Fruit fly (Drosophila melanogaster): ENCODE results near the gene PQBP1.

Gene PQBP1

dm6 chr3R:25033142-25033586 lies 32.4 kb upstream of the PQBP1 start, which contains the start of gene Smg6 (continued):
- TF ChIP-seq Taf1 (GFP tag; IDR thresholded peaks at IDR 0.05) (no peak), CG13296 (GFP tag; optimal IDR thresholded peaks at IDR 0.05) (no peak), CG4282 (GFP tag; optimal IDR thresholded peaks at IDR 0.05) (no peak), jigr1 (GFP tag; IDR thresholded peaks at IDR 0.05) (no peak), CG17361 (GFP tag; IDR thresholded peaks at IDR 0.05) (no peak), zfh2 (GFP tag; optimal IDR thresholded peaks at IDR 0.05) (no peak), en (GFP tag; optimal IDR thresholded peaks at IDR 0.05) (no peak), NC2β (GFP tag; optimal IDR thresholded peaks at IDR 0.05) (no peak), Eip74EF (GFP tag; optimal IDR thresholded peaks at IDR 0.05) (no peak), sd (tag; optimal IDR thresholded peaks at IDR 0.05) (no peak), insv (GFP tag; optimal IDR thresholded peaks at IDR 0.05) (no peak), crp (GFP tag; optimal IDR thresholded peaks at IDR 0.05) (peak in 1 of 2 experiments; percentile 18), Mrtf (GFP tag; IDR thresholded peaks at IDR 0.05) (no peak), CG14441 (GFP tag; IDR thresholded peaks at IDR 0.05) (no peak), PHDP (tag; optimal IDR thresholded peaks at IDR 0.05) (no peak), salm (tag; optimal IDR thresholded peaks at IDR 0.05) (no peak), chinmo (GFP tag; IDR thresholded peaks at IDR 0.05; ENCODE audit: partially characterized antibody) (no peak), ab (GFP tag; optimal IDR thresholded peaks at IDR 0.05) (no peak), jumu (GFP tag; optimal IDR thresholded peaks at IDR 0.05) (no peak), pnt (GFP tag; optimal IDR thresholded peaks at IDR 0.05) (no peak)

DNA sequence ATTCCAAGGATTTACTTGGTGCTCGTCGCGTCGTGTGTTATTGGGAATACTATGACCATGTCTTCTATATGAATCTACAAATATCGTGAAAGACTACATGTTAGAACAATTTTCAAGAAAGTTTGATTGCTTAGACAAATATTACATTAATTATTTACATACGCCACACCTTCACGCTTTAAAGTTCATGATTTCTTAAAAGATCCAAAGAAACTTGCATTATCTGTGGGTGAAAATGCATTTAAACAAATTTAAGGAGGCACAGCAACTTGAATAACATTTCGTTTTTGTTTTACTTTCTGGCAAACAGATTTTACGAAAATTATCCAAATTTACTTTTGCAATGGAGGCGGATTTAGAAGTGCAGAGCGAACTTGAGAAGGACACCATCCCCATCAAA lies 28.9 kb upstream of the PQBP1 start, which contains the start of gene CG31115:
Gene CG31115 (plus strand): TSS at position 301 of the 400 bp plus-strand sequence.
- TF ChIP-seq HLH54F (GFP tag; optimal IDR thresholded peaks at IDR 0.05), result no peak

dm6 chr3R:25039028-25039476 lies 26.5 kb upstream of the PQBP1 start, which contains the start of the genes Ythdf and bai:
Gene Ythdf, minus strand, starts transcription at chr3R:25039249.
Gene bai, plus strand, starts transcription at chr3R:25039374.
- no peak for TF ChIP-seq CG4404 (GFP tag; IDR thresholded peaks at IDR 0.05)
- no peak for TF ChIP-seq HHEX (GFP tag; optimal IDR thresholded peaks at IDR 0.05)
- TF ChIP-seq pho (GFP tag; optimal IDR thresholded peaks at IDR 0.05), result peak; percentile 38
- TF ChIP-seq ham (GFP tag; IDR thresholded peaks at IDR 0.05), result no peak
- peak; percentile 65 for TF ChIP-seq CG13624 (GFP tag; optimal IDR thresholded peaks at IDR 0.05)
- TF ChIP-seq E2f2 (GFP tag; IDR thresholded peaks at IDR 0.05), result peak; percentile 65
- TF ChIP-seq crp (GFP tag; optimal IDR thresholded peaks at IDR 0.05), result peak in 1 of 2 experiments; percentile 42
- no peak for TF ChIP-seq gem (tag; optimal IDR thresholded peaks at IDR 0.05)
- TF ChIP-seq CG6813 (GFP tag; optimal IDR thresholded peaks at IDR 0.05), result no peak
- no peak for TF ChIP-seq CoRest (tag; optimal IDR thresholded peaks at IDR 0.05)
- peak; percentile 78 for TF ChIP-seq HmgZ (tag; optimal IDR thresholded peaks at IDR 0.05)
- TF ChIP-seq Sry-δ (GFP tag; optimal IDR thresholded peaks at IDR 0.05), result peak; percentile 97
- TF ChIP-seq Sox102F (GFP tag; optimal IDR thresholded peaks at IDR 0.05), result no peak
- no peak for TF ChIP-seq bab2 (GFP tag; optimal IDR thresholded peaks at IDR 0.05)
- peak; percentile 92 for TF ChIP-seq unc-4 (GFP tag; IDR thresholded peaks at IDR 0.05; ENCODE audit: partially characterized antibody)
- TF ChIP-seq trem (tag; optimal IDR thresholded peaks at IDR 0.05), result peak; percentile 76
- TF ChIP-seq CG16813 (GFP tag; IDR thresholded peaks at IDR 0.05; ENCODE audit: partially characterized antibody), result peak; percentile 84
- peak; percentile 63 for TF ChIP-seq mam (GFP tag; optimal IDR thresholded peaks at IDR 0.05)
- TF ChIP-seq bbx (GFP tag; IDR thresholded peaks at IDR 0.05; ENCODE audit: partially characterized antibody), result peak; percentile 69
- TF ChIP-seq vfl (GFP tag; optimal IDR thresholded peaks at IDR 0.05), result peak; percentile 15
- TF ChIP-seq slp2 (GFP tag; optimal IDR thresholded peaks at IDR 0.05), result peak; percentile 12
- peak; percentile 90 for TF ChIP-seq sna (GFP tag; IDR thresholded peaks at IDR 0.05; ENCODE audit: partially characterized antibody)
- TF ChIP-seq gro (GFP tag; optimal IDR thresholded peaks at IDR 0.05), result peak; percentile 35
- peak; percentile 43 for TF ChIP-seq CG8290 (GFP tag; optimal IDR thresholded peaks at IDR 0.05)
- TF ChIP-seq CG8290 (tag; optimal IDR thresholded peaks at IDR 0.05), result peak in 1 of 2 experiments; percentile 5
- TF ChIP-seq CG34422 (GFP tag; IDR thresholded peaks at IDR 0.05), result no peak; the same call in 1 of the 3 replicates
- TF ChIP-seq Sry-β (GFP tag; optimal IDR thresholded peaks at IDR 0.05), result peak; percentile 9
- peak; percentile 13 for TF ChIP-seq ERR (GFP tag; optimal IDR thresholded peaks at IDR 0.05)
- peak; percentile 37 for TF ChIP-seq slou (GFP tag; optimal IDR thresholded peaks at IDR 0.05)

Measured in whole organism, embryonic.